Fruit fly (Drosophila melanogaster): ENCODE measurements around the gene Ptp61F.

Ptp61F gene

DNA sequence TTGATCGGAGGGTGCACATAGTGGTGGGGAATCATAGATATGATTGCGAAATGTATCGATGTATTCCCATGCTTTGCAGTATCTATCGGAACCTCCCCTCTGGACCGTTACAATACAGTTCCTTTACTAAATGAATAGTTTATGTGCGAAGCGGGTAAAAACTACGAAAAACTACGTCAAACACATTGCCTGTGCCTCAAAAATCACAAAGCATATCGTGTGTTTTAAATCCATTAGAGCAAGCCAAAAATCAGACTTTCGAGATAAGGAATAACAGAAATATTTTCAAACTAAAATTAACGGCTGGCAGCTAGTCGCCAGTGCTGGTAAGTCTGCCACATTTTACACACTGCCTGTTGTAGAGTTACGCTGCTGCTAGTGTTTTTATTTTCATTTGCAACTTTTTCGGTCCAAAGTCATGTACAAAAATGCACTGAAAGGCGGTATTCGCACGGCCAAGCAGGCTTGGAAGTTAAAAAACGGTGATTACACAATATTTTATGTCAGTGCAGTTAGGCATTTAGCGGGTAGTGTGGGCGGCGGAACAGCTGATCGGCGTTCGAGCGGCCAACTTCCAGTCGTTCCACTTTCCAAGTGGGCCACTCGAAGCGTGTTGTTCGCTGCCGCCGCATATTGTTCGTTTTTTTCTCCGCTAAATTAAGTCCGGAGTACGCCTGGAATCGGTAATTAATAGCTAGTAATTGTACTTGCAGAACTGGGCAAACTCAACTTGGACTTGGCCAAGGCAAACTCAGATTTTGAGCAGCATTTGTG lies 42.4 kb upstream of the Ptp61F start (continued):
- TF ChIP-seq Hr51 (GFP tag; optimal IDR thresholded peaks at IDR 0.05) (peak in 1 of 2 experiments; percentile 67), CG11247 (GFP tag; IDR thresholded peaks at IDR 0.05) (0 out of 2 replicates have a peak, but pooled peaks have one; percentile 21), Ets97D (GFP tag; optimal IDR thresholded peaks at IDR 0.05) (peak; percentile 80), CG3838 (GFP tag; optimal IDR thresholded peaks at IDR 0.05) (no peak), Atf6 (GFP tag; IDR thresholded peaks at IDR 0.05) (peak; percentile 35; the same call in 1 of the 2 replicates), Lpt (GFP tag; optimal IDR thresholded peaks at IDR 0.05) (no peak), emc (GFP tag; optimal IDR thresholded peaks at IDR 0.05) (peak; percentile 58), Neu2 (GFP tag; optimal IDR thresholded peaks at IDR 0.05; ENCODE audit: borderline replicate concordance) (no peak), tin (GFP tag; optimal IDR thresholded peaks at IDR 0.05) (peak; percentile 54), stc (GFP tag; IDR thresholded peaks at IDR 0.05) (peak; percentile 45), CG5245 (GFP tag; optimal IDR thresholded peaks at IDR 0.05) (peak; percentile 11), gce (GFP tag; IDR thresholded peaks at IDR 0.05) (0 out of 3 replicates have a peak, but pooled peaks have one; percentile 38), CG3407 (GFP tag; optimal IDR thresholded peaks at IDR 0.05) (peak; percentile 17), NC2α (GFP tag; optimal IDR thresholded peaks at IDR 0.05) (peak; percentile 32), so (GFP tag; IDR thresholded peaks at IDR 0.05) (0 out of 3 replicates have a peak, but pooled peaks have one; percentile 48), Abd-B (GFP tag; optimal IDR thresholded peaks at IDR 0.05) (peak; percentile 48), CG10565 (GFP tag; optimal IDR thresholded peaks at IDR 0.05) (no peak), danr (GFP tag; IDR thresholded peaks at IDR 0.05) (peak; percentile 19; the same call in 1 of the 2 replicates), CG6689 (GFP tag; IDR thresholded peaks at IDR 0.05) (peak; percentile 48), CG16815 (GFP tag; optimal IDR thresholded peaks at IDR 0.05) (peak; percentile 8), Six4 (GFP tag; optimal IDR thresholded peaks at IDR 0.05) (peak; percentile 51), nerfin-2 (GFP tag; IDR thresholded peaks at IDR 0.05; ENCODE audit: partially characterized antibody) (peak; percentile 65), Hmr (GFP tag; optimal IDR thresholded peaks at IDR 0.05) (peak; percentile 51), CG12391 (tag; optimal IDR thresholded peaks at IDR 0.05) (peak; percentile 35), Hr39 (optimal IDR thresholded peaks at IDR 0.05) (no peak), crp (GFP tag; optimal IDR thresholded peaks at IDR 0.05) (peak; percentile 73 to 95), CG16813 (GFP tag; IDR thresholded peaks at IDR 0.05; ENCODE audit: partially characterized antibody) (peak; percentile 84), CG8290 (GFP tag; optimal IDR thresholded peaks at IDR 0.05) (no peak), CG8290 (tag; optimal IDR thresholded peaks at IDR 0.05) (no peak), CG10959 (GFP tag; IDR thresholded peaks at IDR 0.05) (no peak), CG1603 (tag; optimal IDR thresholded peaks at IDR 0.05) (peak; percentile 79), CG4404 (GFP tag; IDR thresholded peaks at IDR 0.05) (no peak), CG8944 (GFP tag; optimal IDR thresholded peaks at IDR 0.05) (peak; percentile 66), bcd (GFP tag; optimal IDR thresholded peaks at IDR 0.05) (peak; percentile 40), CG14014 (GFP tag; IDR thresholded peaks at IDR 0.05) (peak; percentile 57; the same call in 1 of the 2 replicates), pho (GFP tag; optimal IDR thresholded peaks at IDR 0.05) (peak; percentile 52), CG18011 (GFP tag; optimal IDR thresholded peaks at IDR 0.05) (peak; percentile 69), Side (GFP tag; optimal IDR thresholded peaks at IDR 0.05) (peak; percentile 48), Ada2b (GFP tag; IDR thresholded peaks at IDR 0.05) (peak; percentile 55), CG3281 (GFP tag; optimal IDR thresholded peaks at IDR 0.05) (no peak), CG6254 (GFP tag; optimal IDR thresholded peaks at IDR 0.05) (no peak), Sry-δ (GFP tag; optimal IDR thresholded peaks at IDR 0.05) (peak; percentile 96), CG30431 (GFP tag; optimal IDR thresholded peaks at IDR 0.05) (peak; percentile 21), Xrp1 (GFP tag; IDR thresholded peaks at IDR 0.05) (peak; percentile 32; the same call in 1 of the 2 replicates), Atf-2 (GFP tag; optimal IDR thresholded peaks at IDR 0.05) (peak; percentile 56), knrl (GFP tag; IDR thresholded peaks at IDR 0.05; ENCODE audit: partially characterized antibody) (peak; percentile 81), Oli (tag; optimal IDR thresholded peaks at IDR 0.05) (no peak), CG15073 (GFP tag; optimal IDR thresholded peaks at IDR 0.05) (no peak), ham (GFP tag; IDR thresholded peaks at IDR 0.05) (no peak)

All from whole organism, embryonic.